Fruit fly (Drosophila melanogaster) whole organism, embryonic: ENCODE measurements around the gene Fancd2.

ENCODE experiments used
- CG15011 ChIP-seq: fragments of 200-800 bp; sonication (Bioruptor generic); optimal IDR thresholded peaks from 3 replicates; lab custom pipeline; 2018; ENCODE audit warnings: missing biosample characterization, mild to moderate bottlenecking, missing genetic modification characterization
- Drgx ChIP-seq: fragments of 200-800 bp; sonication (Bioruptor generic); IDR thresholded peaks from 2 replicates; pipeline ENCODE4 v1.3.6; 2022; ENCODE audit warnings: missing biosample characterization, missing genetic modification characterization
- E2f1 ChIP-seq: fragments of 200-800 bp; sonication (Bioruptor generic); IDR thresholded peaks from 2 replicates; pipeline ENCODE4 v1.3.6; 2022; ENCODE audit warnings: missing biosample characterization, missing genetic modification characterization
- Fer1 ChIP-seq: fragments of 200-800 bp; sonication (Bioruptor generic); optimal IDR thresholded peaks from 2 replicates; lab custom pipeline; 2017; ENCODE audit warnings: missing biosample characterization, mild to moderate bottlenecking, missing genetic modification characterization
- Side ChIP-seq: fragments of 200-800 bp; sonication (Bioruptor generic); optimal IDR thresholded peaks from 2 replicates; lab custom pipeline; 2016; ENCODE audit warnings: missing biosample characterization, missing genetic modification characterization
- Ssrp ChIP-seq: fragments of 200-800 bp; sonication (Bioruptor generic); optimal IDR thresholded peaks from 2 replicates; lab custom pipeline; 2018; ENCODE audit warnings: missing biosample characterization, mild to moderate bottlenecking, missing genetic modification characterization, moderate library complexity

- TF ChIP-seq CG15011 (GFP tag; lab: Kevin White, UChicago) (no peak), Fer1 (GFP tag; lab: Kevin White, UChicago) (no peak), Drgx (no peak), Side (no peak), Ssrp (tag; lab: Kevin White, UChicago) (no peak), E2f1 (GFP tag; lab: Robert Waterston, UW) (no peak)
Measured at dm6 chr3R:20762175-20762795, 53.7 kb downstream of the Fancd2 start, which contains the start of gene CG31195.
